Worm (Caenorhabditis elegans) whole organism, young adult: ENCODE measurements around the gene Y54G2A.49.
"Not testable (repeated sequence)": the region's sequence is repeated elsewhere in the genome, so short reads cannot be mapped to it uniquely, and the experiment has no call there.

Source experiments
- B0261.1 ChIP-seq: sonication (generic microtip); optimal IDR thresholded peaks from 2 replicates; lab custom pipeline; 2016; ENCODE audit warnings: mild to moderate bottlenecking, missing genetic modification characterization, moderate library complexity, missing compliant biosample characterization
- B0336.3 ChIP-seq: fragments of 200-800 bp; sonication (Bioruptor generic); IDR thresholded peaks from 2 replicates; pipeline ENCODE4 v1.3.6; 2022; ENCODE audit warnings: missing genetic modification characterization, missing compliant biosample characterization
- C06A6.2 ChIP-seq: fragments of 200-800 bp; sonication (Bioruptor generic); conservative IDR thresholded peaks from 2 replicates; pipeline ENCODE4 v1.3.6; 2022; ENCODE audit warnings: missing genetic modification characterization, missing compliant biosample characterization
- C17E4.6 ChIP-seq: fragments of 200-800 bp; sonication (Bioruptor generic); IDR thresholded peaks from 2 replicates; pipeline ENCODE4 v1.3.6; 2022; ENCODE audit warnings: missing genetic modification reagents, missing genetic modification characterization, missing compliant biosample characterization
- D2030.7 ChIP-seq: fragments of 200-800 bp; sonication (Bioruptor generic); IDR thresholded peaks from 2 replicates; pipeline ENCODE4 v1.3.6; 2022; ENCODE audit warnings: missing genetic modification reagents, missing genetic modification characterization, missing compliant biosample characterization
- F33H1.4 ChIP-seq: fragments of 200-800 bp; sonication (Bioruptor generic); IDR thresholded peaks from 2 replicates; pipeline ENCODE4 v1.3.6; 2022; ENCODE audit warnings: missing genetic modification reagents, missing genetic modification characterization, missing compliant biosample characterization
- F55B11.4 ChIP-seq: sonication (generic microtip); optimal IDR thresholded peaks from 2 replicates; lab custom pipeline; 2016; ENCODE audit warnings: missing compliant biosample characterization, missing genetic modification characterization, borderline replicate concordance; ENCODE audit not compliant: insufficient read depth
- K11D2.4 ChIP-seq: fragments of 200-800 bp; sonication (Bioruptor generic); IDR thresholded peaks from 2 replicates; pipeline ENCODE4 v1.3.6; 2022; ENCODE audit warnings: missing genetic modification reagents, missing genetic modification characterization, missing compliant biosample characterization
- K12H6.12 ChIP-seq: fragments of 200-800 bp; sonication (Bioruptor generic); optimal IDR thresholded peaks from 2 replicates; lab custom pipeline; 2018; ENCODE audit warnings: mild to moderate bottlenecking, missing genetic modification characterization, missing compliant biosample characterization
- Y53G8AR.9 ChIP-seq: fragments of 200-800 bp; sonication (Bioruptor generic); conservative IDR thresholded peaks from 2 replicates; pipeline ENCODE4 v1.3.6; 2022; ENCODE audit warnings: missing genetic modification reagents, missing genetic modification characterization, missing compliant biosample characterization
- atf-7 ChIP-seq: sonication (generic microtip); optimal IDR thresholded peaks from 2 replicates; lab custom pipeline; 2017; ENCODE audit warnings: mild to moderate bottlenecking, missing genetic modification characterization, missing compliant biosample characterization
- attf-3 ChIP-seq: fragments of 200-800 bp; sonication (Bioruptor generic); conservative IDR thresholded peaks from 2 replicates; pipeline ENCODE4 v1.3.6; 2022; ENCODE audit warnings: missing genetic modification reagents, missing genetic modification characterization, missing compliant biosample characterization
- attf-5 ChIP-seq: fragments of 200-800 bp; sonication (Bioruptor generic); optimal IDR thresholded peaks from 2 replicates; lab custom pipeline; 2018; ENCODE audit warnings: mild to moderate bottlenecking, missing genetic modification characterization, missing compliant biosample characterization
- bed-2 ChIP-seq: fragments of 200-800 bp; sonication (Bioruptor generic); IDR thresholded peaks from 2 replicates; pipeline ENCODE4 v1.3.6; 2022; ENCODE audit warnings: missing genetic modification reagents, missing genetic modification characterization, missing compliant biosample characterization
- cebp-1 ChIP-seq, 2 experiments: fragments of 200-800 bp in 1 of 2; sonication (Bioruptor generic) in 1 of 2; sonication (generic microtip) in 1 of 2; IDR thresholded peaks in 1 of 2; optimal IDR thresholded peaks in 1 of 2; 2 replicates each; pipeline versions ENCODE4 v1.3.6 to Lab custom; 2017 to 2022; ENCODE audit warnings: missing compliant biosample characterization in 2 of 2, missing genetic modification characterization in 2 of 2, mild to moderate bottlenecking in 1 of 2, missing genetic modification reagents in 1 of 2, moderate library complexity in 1 of 2
- ceh-100 ChIP-seq: fragments of 200-800 bp; sonication (Bioruptor generic); IDR thresholded peaks from 2 replicates; pipeline ENCODE4 v1.3.6; 2022; ENCODE audit warnings: missing genetic modification reagents, missing genetic modification characterization, missing compliant biosample characterization
- ceh-91 ChIP-seq: fragments of 200-800 bp; sonication (Bioruptor generic); IDR thresholded peaks from 2 replicates; pipeline ENCODE4 v1.3.6; 2022; ENCODE audit warnings: missing genetic modification reagents, missing genetic modification characterization, missing compliant biosample characterization
- dox-1 ChIP-seq: fragments of 200-800 bp; sonication (Bioruptor generic); IDR thresholded peaks from 2 replicates; pipeline ENCODE4 v1.3.6; 2022; ENCODE audit warnings: missing genetic modification reagents, missing genetic modification characterization, missing compliant biosample characterization
- efl-1 ChIP-seq: fragments of 150-350 bp; optimal IDR thresholded peaks from 2 replicates; lab custom pipeline; 2014; ENCODE audit warnings: missing biosample characterization, missing genetic modification reagents, missing genetic modification characterization
- egl-18 ChIP-seq: fragments of 200-800 bp; sonication (Bioruptor generic); IDR thresholded peaks from 2 replicates; pipeline ENCODE4 v1.3.6; 2022; ENCODE audit warnings: missing genetic modification reagents, missing genetic modification characterization, missing compliant biosample characterization
- hmg-1.2 ChIP-seq: fragments of 200-800 bp; sonication (Bioruptor generic); IDR thresholded peaks from 2 replicates; pipeline ENCODE4 v1.3.6; 2022; ENCODE audit warnings: missing genetic modification reagents, missing genetic modification characterization, missing compliant biosample characterization
- hsf-1 ChIP-seq: fragments of 200-800 bp; sonication (Bioruptor generic); IDR thresholded peaks from 2 replicates; pipeline ENCODE4 v1.3.6; 2022; ENCODE audit warnings: missing genetic modification reagents, missing genetic modification characterization, missing compliant biosample characterization
- let-607 ChIP-seq, 2 experiments: fragments of 200-800 bp in 1 of 2; sonication (Bioruptor generic) in 1 of 2; sonication (generic microtip) in 1 of 2; optimal IDR thresholded peaks; 2 replicates each; lab custom pipeline; 2016 to 2018; ENCODE audit warnings: mild to moderate bottlenecking in 2 of 2, missing compliant biosample characterization in 2 of 2, missing genetic modification characterization in 2 of 2, moderate library complexity in 2 of 2, missing genotype in 1 of 2
- lin-40 ChIP-seq: sonication (generic microtip); optimal IDR thresholded peaks from 2 replicates; lab custom pipeline; 2016; ENCODE audit warnings: missing genetic modification characterization, mild to moderate bottlenecking, missing compliant biosample characterization, missing genotype, missing genetic modification reagents
- lin-54 ChIP-seq: fragments of 200-800 bp; sonication (Bioruptor generic); optimal IDR thresholded peaks from 2 replicates; lab custom pipeline; 2018; ENCODE audit warnings: mild to moderate bottlenecking, missing genetic modification characterization, missing compliant biosample characterization
- lir-1 ChIP-seq: fragments of 200-800 bp; sonication (Bioruptor generic); conservative IDR thresholded peaks from 2 replicates; pipeline ENCODE4 v1.3.6; 2022; ENCODE audit warnings: missing genetic modification reagents, missing genetic modification characterization, missing compliant biosample characterization
- lsl-1 ChIP-seq: fragments of 200-800 bp; sonication (Bioruptor generic); optimal IDR thresholded peaks from 2 replicates; lab custom pipeline; 2018; ENCODE audit warnings: mild to moderate bottlenecking, missing genetic modification characterization, moderate library complexity, missing compliant biosample characterization
- madf-3 ChIP-seq: fragments of 200-800 bp; sonication (Bioruptor generic); IDR thresholded peaks from 2 replicates; pipeline ENCODE4 v1.3.6; 2022; ENCODE audit warnings: missing genetic modification reagents, missing genetic modification characterization, missing compliant biosample characterization
- madf-6 ChIP-seq: fragments of 200-800 bp; sonication (Bioruptor generic); IDR thresholded peaks from 2 replicates; pipeline ENCODE4 v1.3.6; 2022; ENCODE audit warnings: missing genetic modification reagents, missing genetic modification characterization, missing compliant biosample characterization
- mcd-1 ChIP-seq: fragments of 200-800 bp; sonication (Bioruptor generic); IDR thresholded peaks from 2 replicates; pipeline ENCODE4 v1.3.6; 2022; ENCODE audit warnings: missing genetic modification reagents, missing genetic modification characterization, missing compliant biosample characterization
- nfyb-1 ChIP-seq: fragments of 200-800 bp; sonication (Bioruptor generic); IDR thresholded peaks from 2 replicates; pipeline ENCODE4 v1.3.6; 2022; ENCODE audit warnings: missing genetic modification reagents, missing genetic modification characterization, missing compliant biosample characterization
- snpc-4 ChIP-seq, 5 experiments: fragments of 150-350 bp in 1 of 5; sonication (generic microtip) in 4 of 5; optimal IDR thresholded peaks; 2 replicates each; lab custom pipeline; 2014 to 2018; ENCODE audit warnings: missing genetic modification characterization in 5 of 5, missing biosample characterization in 3 of 5, antibody characterized with exemption in 2 of 5, mild to moderate bottlenecking in 2 of 5, missing compliant biosample characterization in 2 of 5, missing genotype in 2 of 5, moderate library complexity in 2 of 5, missing genetic modification reagents in 1 of 5
- tlf-1 ChIP-seq: fragments of 200-800 bp; sonication (Bioruptor generic); optimal IDR thresholded peaks from 2 replicates; lab custom pipeline; 2018; ENCODE audit warnings: mild to moderate bottlenecking, missing genetic modification characterization, missing compliant biosample characterization
- unc-130 ChIP-seq: sonication (generic microtip); optimal IDR thresholded peaks from 2 replicates; lab custom pipeline; 2016; ENCODE audit warnings: missing genetic modification reagents, missing genetic modification characterization, missing compliant biosample characterization
- xnd-1 ChIP-seq: sonication (generic microtip); optimal IDR thresholded peaks from 2 replicates; lab custom pipeline; 2016; ENCODE audit warnings: missing genotype, missing genetic modification reagents, missing genetic modification characterization, missing compliant biosample characterization
- ztf-18 ChIP-seq: sonication (generic microtip); optimal IDR thresholded peaks from 2 replicates; lab custom pipeline; 2016; ENCODE audit warnings: missing genotype, mild to moderate bottlenecking, missing genetic modification characterization, missing compliant biosample characterization
- ztf-28 ChIP-seq: fragments of 200-800 bp; sonication (Bioruptor generic); IDR thresholded peaks from 2 replicates; pipeline ENCODE4 v1.3.6; 2022; ENCODE audit warnings: missing genetic modification reagents, missing genetic modification characterization, missing compliant biosample characterization
- ztf-6 ChIP-seq: fragments of 200-800 bp; sonication (Bioruptor generic); IDR thresholded peaks from 2 replicates; pipeline ENCODE4 v1.3.6; 2022; ENCODE audit warnings: missing genetic modification reagents, missing genetic modification characterization, missing compliant biosample characterization

Y54G2A.49 gene

ce11 chrIV:2897644-2898160 lies 44.6 kb upstream of the Y54G2A.49 start, which contains the start of gene Y54G2A.36 (continued):
- TF ChIP-seq C17E4.6 (GFP tag; lab: Robert Waterston, UW): 0 out of 2 replicates have a peak, but pooled peaks have one; percentile 26
- TF ChIP-seq F55B11.4 (tag; lab: Kevin White, UChicago): no peak
- TF ChIP-seq B0261.1 (tag; lab: Kevin White, UChicago): no peak
- TF ChIP-seq hsf-1: peak; percentile 58; the same call in 1 of the 2 replicates
- TF ChIP-seq ztf-6 (GFP tag; lab: Robert Waterston, UW): no peak
- no peak for TF ChIP-seq K12H6.12 (tag; lab: Kevin White, UChicago)
- no peak for TF ChIP-seq ztf-28 (GFP tag; lab: Robert Waterston, UW)

- TF ChIP-seq lsl-1 (GFP tag; lab: Kevin White, UChicago): peak; percentile 44
- peak; percentile 25 for TF ChIP-seq ztf-18
- TF ChIP-seq madf-6 (GFP tag; lab: Robert Waterston, UW): peak; percentile 53
- peak; percentile 14; the same call in 1 of the 2 replicates for TF ChIP-seq C17E4.6 (GFP tag; lab: Robert Waterston, UW)
- TF ChIP-seq dox-1 (GFP tag; lab: Robert Waterston, UW): peak; percentile 89
- peak; percentile 81; the same call in 1 of the 2 replicates for TF ChIP-seq madf-3 (GFP tag; lab: Robert Waterston, UW)
- TF ChIP-seq ceh-100: peak; percentile 48; the same call in 1 of the 2 replicates
- peak; percentile 44; the same call in 1 of the 2 replicates for TF ChIP-seq egl-18 (GFP tag; lab: Robert Waterston, UW)
- TF ChIP-seq tlf-1 (GFP tag; lab: Kevin White, UChicago): peak; percentile 20
- peak; percentile 83 for TF ChIP-seq Y53G8AR.9
- TF ChIP-seq nfyb-1 (GFP tag; lab: Robert Waterston, UW): peak; percentile 81
- TF ChIP-seq cebp-1 (GFP tag; IDR thresholded peaks at IDR 0.05; lab: Robert Waterston, UW): peak; percentile 49
- peak; percentile 55 for TF ChIP-seq cebp-1 (tag; optimal IDR thresholded peaks at IDR 0.05; lab: Kevin White, UChicago)
- peak; percentile 62; the same call in 1 of the 2 replicates for TF ChIP-seq ceh-91 (GFP tag; lab: Robert Waterston, UW)
- TF ChIP-seq snpc-4 (GFP tag; optimal IDR thresholded peaks at IDR 0.05; lab: Kevin White, UChicago): not testable (repeated sequence)
- peak in 1 of 4 experiments; percentile 12 for TF ChIP-seq snpc-4 (tag; optimal IDR thresholded peaks at IDR 0.05; lab: Kevin White, UChicago)
- TF ChIP-seq xnd-1 (tag; lab: Kevin White, UChicago): peak; percentile 14
- peak; percentile 48 for TF ChIP-seq lin-54
- peak; percentile 65; the same call in 1 of the 2 replicates for TF ChIP-seq lir-1 (GFP tag; lab: Robert Waterston, UW)
- TF ChIP-seq hmg-1.2 (GFP tag; lab: Robert Waterston, UW): peak; percentile 94
- TF ChIP-seq let-607 (tag; optimal IDR thresholded peaks at IDR 0.05; lab: Kevin White, UChicago): peak in 1 of 2 experiments; percentile 53
- peak; percentile 79 for TF ChIP-seq bed-2 (GFP tag; lab: Robert Waterston, UW)
- peak; percentile 77 for TF ChIP-seq K11D2.4 (GFP tag; lab: Robert Waterston, UW)
- peak; percentile 93 for TF ChIP-seq mcd-1
- TF ChIP-seq attf-5 (GFP tag; lab: Kevin White, UChicago): peak; percentile 62
- TF ChIP-seq efl-1: peak; percentile 33
- TF ChIP-seq D2030.7 (GFP tag; lab: Robert Waterston, UW): peak; percentile 45; the same call in 1 of the 2 replicates
- TF ChIP-seq F33H1.4: peak; percentile 71
- TF ChIP-seq lin-40 (tag; lab: Kevin White, UChicago): peak; percentile 43
- TF ChIP-seq atf-7: peak; percentile 10
- TF ChIP-seq hsf-1: peak; percentile 44; the same call in 1 of the 2 replicates
- peak; percentile 58 for TF ChIP-seq C06A6.2 (GFP tag; lab: Robert Waterston, UW)
- 0 out of 2 replicates have a peak, but pooled peaks have one; percentile 15 for TF ChIP-seq B0336.3
- TF ChIP-seq attf-3: peak; percentile 79
- peak; percentile 33 for TF ChIP-seq unc-130 (GFP tag; lab: Kevin White, UChicago)
These were observed 43.1 kb upstream of the Y54G2A.49 start for ce11 chrIV:2895986-2896660.
